Worm (Caenorhabditis elegans): ENCODE data around the gene F35D2.2.

Gene F35D2.2

ce11 chrII:7624272-7624671, 50.0 kb downstream of the F35D2.2 start:
- TF ChIP-seq ztf-11 (tag; optimal IDR thresholded peaks at IDR 0.05): no peak
- peak; percentile 33 for TF ChIP-seq ham-2 (GFP tag; optimal IDR thresholded peaks at IDR 0.05)
- TF ChIP-seq mls-2 (tag; optimal IDR thresholded peaks at IDR 0.05): peak; percentile 2
- TF ChIP-seq hlh-1 (tag; optimal IDR thresholded peaks at IDR 0.05): peak; percentile 9
- peak; percentile 39 for TF ChIP-seq lin-32 (GFP tag; optimal IDR thresholded peaks at IDR 0.05)
- no peak for TF ChIP-seq nhr-12 (tag; optimal IDR thresholded peaks at IDR 0.05)
- TF ChIP-seq zip-8 (tag; optimal IDR thresholded peaks at IDR 0.05): no peak

- TF ChIP-seq sptf-1 (tag; optimal IDR thresholded peaks at IDR 0.05): no peak
- no peak for TF ChIP-seq nhr-2 (tag; optimal IDR thresholded peaks at IDR 0.05)
- TF ChIP-seq nhr-76 (tag; optimal IDR thresholded peaks at IDR 0.05): no peak
- TF ChIP-seq nhr-237 (tag; optimal IDR thresholded peaks at IDR 0.05): no peak
- peak; percentile 89 for TF ChIP-seq ces-1 (GFP tag; optimal IDR thresholded peaks at IDR 0.05)
- no peak for TF ChIP-seq elt-3 (tag; optimal IDR thresholded peaks at IDR 0.05)
- no peak for TF ChIP-seq drap-1 (GFP tag; optimal IDR thresholded peaks at IDR 0.05)
- TF ChIP-seq cnd-1 (tag; optimal IDR thresholded peaks at IDR 0.05): no peak
These were observed 50.8 kb downstream of the F35D2.2 start for ce11 chrII:7624995-7625394.

Measured in whole organism, mixed stage, embryonic.